Fruit fly (Drosophila melanogaster) whole organism, adult: ENCODE measurements around the gene CG2310.

Experiments used
- CG11617 ChIP-seq: fragments of 200-800 bp; sonication (Bioruptor generic); optimal IDR thresholded peaks from 2 replicates; lab custom pipeline; 2017; ENCODE audit warnings: mild to moderate bottlenecking, missing biosample characterization, missing genetic modification reagents, missing genetic modification characterization
- CG12768 ChIP-seq: fragments of 200-800 bp; sonication (Bioruptor generic); optimal IDR thresholded peaks from 2 replicates; lab custom pipeline; 2017; ENCODE audit warnings: missing biosample characterization, missing genetic modification characterization, mild to moderate bottlenecking, moderate library complexity, missing genetic modification reagents
- CG14711 ChIP-seq: fragments of 200-800 bp; sonication (Bioruptor generic); optimal IDR thresholded peaks from 2 replicates; lab custom pipeline; 2018; ENCODE audit warnings: missing biosample characterization, mild to moderate bottlenecking, missing genetic modification characterization, moderate library complexity
- CG1620 ChIP-seq: fragments of 200-800 bp; sonication (Bioruptor generic); optimal IDR thresholded peaks from 2 replicates; lab custom pipeline; 2016; ENCODE audit warnings: missing biosample characterization, missing genetic modification characterization
- CG33017 ChIP-seq: fragments of 200-800 bp; sonication (Bioruptor generic); optimal IDR thresholded peaks from 2 replicates; lab custom pipeline; 2018; ENCODE audit warnings: missing biosample characterization, mild to moderate bottlenecking, missing genetic modification characterization, moderate library complexity
- CG5204 ChIP-seq: fragments of 200-800 bp; sonication (Bioruptor generic); optimal IDR thresholded peaks from 2 replicates; lab custom pipeline; 2016; ENCODE audit warnings: missing biosample characterization, missing genetic modification characterization
- CG7101 ChIP-seq: fragments of 200-800 bp; sonication (Bioruptor generic); optimal IDR thresholded peaks from 2 replicates; lab custom pipeline; 2018; ENCODE audit warnings: missing biosample characterization, mild to moderate bottlenecking, missing genetic modification characterization, moderate library complexity
- Clk ChIP-seq: fragments of 200-800 bp; sonication (Bioruptor generic); optimal IDR thresholded peaks from 2 replicates; lab custom pipeline; 2017; ENCODE audit warnings: missing biosample characterization, missing genetic modification characterization
- Crg-1 ChIP-seq: fragments of 200-800 bp; sonication (Bioruptor generic); optimal IDR thresholded peaks from 2 replicates; lab custom pipeline; 2016; ENCODE audit warnings: missing biosample characterization, missing genetic modification characterization
- bab1 ChIP-seq: fragments of 200-800 bp; sonication (Bioruptor generic); optimal IDR thresholded peaks from 3 replicates; lab custom pipeline; 2019; ENCODE audit warnings: missing biosample characterization, mild to moderate bottlenecking, missing genetic modification characterization, moderate library complexity
- cic ChIP-seq: fragments of 200-800 bp; sonication (Bioruptor generic); optimal IDR thresholded peaks from 2 replicates; lab custom pipeline; 2017; ENCODE audit warnings: missing biosample characterization, mild to moderate bottlenecking, missing genetic modification characterization, moderate library complexity
- cnc ChIP-seq, 2 experiments: fragments of >200 bp; optimal IDR thresholded peaks; 2 replicates each; lab custom pipeline; 2017
- toe ChIP-seq: fragments of 200-800 bp; sonication (Bioruptor generic); optimal IDR thresholded peaks from 2 replicates; lab custom pipeline; 2016; ENCODE audit warnings: missing biosample characterization, missing genetic modification characterization

CG2310 gene

DNA sequence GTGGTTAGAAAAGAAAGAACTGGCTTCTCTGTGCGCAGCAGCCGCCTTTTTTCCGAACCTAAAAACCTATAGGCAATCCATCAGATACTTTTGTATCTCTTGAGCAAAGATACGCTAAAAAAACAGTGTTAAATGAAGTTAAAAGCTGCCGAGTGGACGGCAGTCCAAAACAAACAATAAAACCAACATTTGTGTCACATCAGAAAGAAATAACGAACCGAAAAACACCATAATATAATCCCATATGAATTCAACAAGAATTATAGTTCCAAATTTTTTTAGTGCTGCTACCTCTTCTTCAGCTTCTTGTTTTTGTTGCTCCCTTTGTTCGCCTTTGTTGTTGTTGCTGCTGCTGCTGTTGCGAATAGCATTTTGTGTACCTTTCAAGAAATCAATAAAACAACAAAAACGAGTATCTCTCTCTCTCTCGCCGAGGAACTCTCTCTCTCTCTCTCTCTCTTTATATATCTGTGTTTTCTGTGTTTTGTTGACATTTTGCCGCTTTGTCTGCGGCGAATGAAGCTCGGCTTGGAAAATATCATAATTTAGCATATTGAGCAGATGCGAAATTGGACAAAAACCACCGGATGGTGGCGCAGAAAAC is 35.4 kb downstream of the CG2310 start:
- TF ChIP-seq CG12768 (GFP tag; lab: Kevin White, UChicago) (no peak), CG5204 (GFP tag; lab: Kevin White, UChicago) (no peak), cnc (optimal IDR thresholded peaks at IDR 0.05; lab: Kevin White, UChicago) (no peak), Crg-1 (GFP tag; lab: Kevin White, UChicago) (no peak), CG1620 (GFP tag; lab: Kevin White, UChicago) (no peak)

DNA sequence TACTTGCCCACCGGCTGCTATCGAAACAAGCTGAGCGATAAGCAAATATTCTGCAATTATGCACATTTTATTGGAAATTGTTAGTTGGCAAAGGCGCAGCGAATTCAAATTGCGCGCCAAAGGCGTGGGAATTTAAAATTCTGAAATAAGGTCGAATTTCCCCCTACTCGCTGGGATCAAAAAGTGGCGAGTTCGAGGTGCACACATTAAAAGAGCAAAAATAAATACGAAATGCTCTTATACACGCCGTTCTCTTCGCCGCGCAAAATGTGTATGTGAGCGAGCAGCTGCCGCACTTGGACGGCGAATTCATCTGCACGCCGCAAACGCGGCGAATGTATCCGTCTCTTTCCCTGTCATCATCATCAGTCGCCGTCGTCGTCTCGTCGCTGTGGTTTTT is 36.1 kb downstream of the CG2310 start:
- TF ChIP-seq toe (no peak), cnc (optimal IDR thresholded peaks at IDR 0.05; lab: Kevin White, UChicago) (no peak), CG7101 (tag; lab: Kevin White, UChicago) (no peak), CG14711 (tag; lab: Kevin White, UChicago) (no peak), Clk (GFP tag; lab: Kevin White, UChicago) (no peak), CG11617 (no peak), CG1620 (GFP tag; lab: Kevin White, UChicago) (no peak), Crg-1 (GFP tag; lab: Kevin White, UChicago) (no peak), CG33017 (tag; lab: Kevin White, UChicago) (no peak), bab1 (GFP tag; lab: Kevin White, UChicago) (no peak)

DNA sequence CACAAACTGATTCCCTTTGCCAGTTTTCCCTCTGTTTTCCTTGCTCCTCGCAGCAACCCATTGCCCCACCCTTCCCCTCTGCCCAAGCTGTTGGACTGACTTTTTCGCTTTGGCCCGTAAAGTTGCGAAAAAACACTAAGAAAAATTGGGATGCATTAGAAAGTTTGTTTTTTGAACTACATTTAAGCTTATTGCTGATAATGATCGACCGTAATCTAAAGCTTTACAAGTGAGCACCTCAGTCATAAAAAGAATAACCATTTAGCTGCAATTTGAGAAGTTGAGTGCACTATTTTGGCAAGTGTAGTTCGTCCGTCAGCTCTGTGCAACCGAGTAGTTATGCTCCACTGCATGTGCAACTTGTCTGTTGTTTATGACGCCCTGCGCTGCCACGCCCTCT is 43.0 kb downstream of the CG2310 start:
- TF ChIP-seq bab1 (GFP tag; lab: Kevin White, UChicago) (no peak), cic (GFP tag; lab: Kevin White, UChicago) (no peak)
